Fruit fly (Drosophila melanogaster) whole organism, embryonic: ENCODE measurements around the gene CG45065.
A peak's percentile ranks its signal among the peaks of the same experiment; 100 is the strongest.

Experiments used
- Bdp1 ChIP-seq: fragments of 200-800 bp; sonication (Bioruptor generic); optimal IDR thresholded peaks from 3 replicates; lab custom pipeline; 2016; ENCODE audit warnings: missing biosample characterization, missing genetic modification characterization
- CG10274 ChIP-seq: fragments of 200-800 bp; sonication (Bioruptor generic); optimal IDR thresholded peaks from 3 replicates; lab custom pipeline; 2017; ENCODE audit warnings: missing biosample characterization, mild to moderate bottlenecking, missing genetic modification characterization
- CG13123 ChIP-seq: fragments of 200-800 bp; sonication (Bioruptor generic); optimal IDR thresholded peaks from 2 replicates; lab custom pipeline; 2016; ENCODE audit warnings: missing biosample characterization, missing genetic modification characterization
- CG13775 ChIP-seq: fragments of 200-800 bp; sonication (Bioruptor generic); optimal IDR thresholded peaks from 3 replicates; lab custom pipeline; 2017; ENCODE audit warnings: missing biosample characterization, mild to moderate bottlenecking, missing genetic modification characterization
- CG14441 ChIP-seq: fragments of 200-800 bp; sonication (Bioruptor generic); IDR thresholded peaks from 2 replicates; pipeline ENCODE4 v1.3.6; 2022; ENCODE audit warnings: missing biosample characterization, missing genetic modification characterization
- CG16779 ChIP-seq: fragments of 200-800 bp; sonication (Bioruptor generic); IDR thresholded peaks from 2 replicates; pipeline ENCODE4 v1.3.6; 2022; ENCODE audit warnings: missing biosample characterization, missing genetic modification characterization
- CG2120 ChIP-seq: fragments of 200-800 bp; sonication (Bioruptor generic); optimal IDR thresholded peaks from 3 replicates; lab custom pipeline; 2016; ENCODE audit warnings: missing biosample characterization, missing genetic modification characterization
- CG2199 ChIP-seq: fragments of 200-800 bp; sonication (Bioruptor generic); IDR thresholded peaks from 3 replicates; pipeline ENCODE4 v1.3.6; 2022; ENCODE audit warnings: missing biosample characterization, missing genetic modification characterization
- CG32532 ChIP-seq: fragments of 200-800 bp; sonication (Bioruptor generic); IDR thresholded peaks from 2 replicates; pipeline ENCODE4 v1.3.6; 2022; ENCODE audit warnings: missing biosample characterization, missing genetic modification characterization
- CG3838 ChIP-seq: fragments of 200-800 bp; sonication (Bioruptor generic); optimal IDR thresholded peaks from 3 replicates; lab custom pipeline; 2016; ENCODE audit warnings: missing biosample characterization, missing genetic modification characterization
- CG4328 ChIP-seq: fragments of 200-800 bp; sonication (Bioruptor generic); optimal IDR thresholded peaks from 3 replicates; lab custom pipeline; 2017; ENCODE audit warnings: missing biosample characterization, missing genetic modification reagents, missing genetic modification characterization
- CG4820 ChIP-seq: fragments of 200-800 bp; sonication (Bioruptor generic); optimal IDR thresholded peaks from 3 replicates; lab custom pipeline; 2016; ENCODE audit warnings: missing biosample characterization, missing genetic modification characterization
- CG7271 ChIP-seq: fragments of 200-800 bp; sonication (Bioruptor generic); optimal IDR thresholded peaks from 2 replicates; lab custom pipeline; 2018; ENCODE audit warnings: missing biosample characterization, mild to moderate bottlenecking, missing genetic modification characterization, moderate library complexity
- CG7372 ChIP-seq: fragments of 200-800 bp; sonication (Bioruptor generic); IDR thresholded peaks from 2 replicates; pipeline ENCODE4 v1.3.6; 2022; ENCODE audit warnings: missing biosample characterization, missing genetic modification characterization
- CG9817 ChIP-seq: fragments of 200-800 bp; sonication (Bioruptor generic); optimal IDR thresholded peaks from 2 replicates; lab custom pipeline; 2018; ENCODE audit warnings: missing biosample characterization, mild to moderate bottlenecking, missing genetic modification characterization, moderate library complexity
- Dek ChIP-seq: fragments of 200-800 bp; sonication (Bioruptor generic); optimal IDR thresholded peaks from 3 replicates; lab custom pipeline; 2019; ENCODE audit warnings: missing biosample characterization, mild to moderate bottlenecking, missing genetic modification characterization, moderate library complexity
- Dip2 ChIP-seq: fragments of 200-800 bp; sonication (Bioruptor generic); IDR thresholded peaks from 2 replicates; pipeline ENCODE4 v1.3.6; 2022; ENCODE audit warnings: missing biosample characterization, missing genetic modification characterization
- HLH54F ChIP-seq: fragments of 200-800 bp; sonication (Bioruptor generic); optimal IDR thresholded peaks from 3 replicates; lab custom pipeline; 2016; ENCODE audit warnings: missing biosample characterization, missing genetic modification characterization
- HLHmδ ChIP-seq: fragments of 200-800 bp; sonication (Bioruptor generic); optimal IDR thresholded peaks from 2 replicates; lab custom pipeline; 2018; ENCODE audit warnings: missing biosample characterization, mild to moderate bottlenecking, missing genetic modification characterization, moderate library complexity
- Hey ChIP-seq: fragments of 200-800 bp; sonication (Bioruptor generic); optimal IDR thresholded peaks from 3 replicates; lab custom pipeline; 2018; ENCODE audit warnings: missing biosample characterization, mild to moderate bottlenecking, missing genetic modification characterization
- HmgZ ChIP-seq: fragments of 200-800 bp; sonication (Bioruptor generic); optimal IDR thresholded peaks from 2 replicates; lab custom pipeline; 2018; ENCODE audit warnings: missing biosample characterization, mild to moderate bottlenecking, missing genetic modification characterization
- Neu2 ChIP-seq: fragments of 200-800 bp; sonication (Bioruptor generic); optimal IDR thresholded peaks from 3 replicates; lab custom pipeline; 2016; ENCODE audit warnings: missing biosample characterization, missing genetic modification characterization, borderline replicate concordance
- Scr ChIP-seq: fragments of 200-800 bp; sonication (Bioruptor generic); IDR thresholded peaks from 2 replicates; pipeline ENCODE4 v1.3.6; 2022; ENCODE audit warnings: missing biosample characterization, missing genetic modification characterization; ENCODE audit not compliant: partially characterized antibody
- Spps ChIP-seq: fragments of 200-800 bp; sonication (Bioruptor generic); optimal IDR thresholded peaks from 2 replicates; lab custom pipeline; 2018; ENCODE audit warnings: missing biosample characterization, mild to moderate bottlenecking, missing genetic modification characterization
- Tbp ChIP-seq: fragments of >200 bp; optimal IDR thresholded peaks from 2 replicates; lab custom pipeline; 2018; ENCODE audit warnings: missing biosample characterization, missing genetic modification characterization
- Vsx1 ChIP-seq: fragments of 200-800 bp; sonication (Bioruptor generic); optimal IDR thresholded peaks from 2 replicates; lab custom pipeline; 2017; ENCODE audit warnings: missing biosample characterization, mild to moderate bottlenecking, missing genetic modification characterization, missing genetic modification reagents
- ato ChIP-seq: fragments of 200-800 bp; sonication (Bioruptor generic); IDR thresholded peaks from 2 replicates; pipeline ENCODE4 v1.3.6; 2022; ENCODE audit warnings: missing biosample characterization, missing genetic modification characterization; ENCODE audit not compliant: partially characterized antibody
- bbx ChIP-seq: fragments of 200-800 bp; sonication (Bioruptor generic); IDR thresholded peaks from 2 replicates; pipeline ENCODE4 v1.3.6; 2022; ENCODE audit warnings: missing biosample characterization, missing genetic modification characterization; ENCODE audit not compliant: partially characterized antibody
- bowl ChIP-seq: fragments of 200-800 bp; sonication (Bioruptor generic); IDR thresholded peaks from 2 replicates; pipeline ENCODE4 v1.3.6; 2022; ENCODE audit warnings: missing biosample characterization, missing genetic modification characterization
- cas ChIP-seq: fragments of 200-800 bp; sonication (Bioruptor generic); IDR thresholded peaks from 2 replicates; pipeline ENCODE4 v1.3.6; 2022; ENCODE audit warnings: missing biosample characterization, missing genetic modification characterization
- crp ChIP-seq, 2 experiments: fragments of 200-800 bp; sonication (Bioruptor generic); optimal IDR thresholded peaks; 2 replicates in 1 of 2; 3 replicates in 1 of 2; lab custom pipeline; 2017; ENCODE audit warnings: missing biosample characterization in 2 of 2, missing genetic modification characterization in 2 of 2, mild to moderate bottlenecking in 1 of 2, moderate library complexity in 1 of 2
- gcm2 ChIP-seq: fragments of 200-800 bp; sonication (Bioruptor generic); optimal IDR thresholded peaks from 2 replicates; lab custom pipeline; 2016; ENCODE audit warnings: missing biosample characterization, missing genetic modification characterization
- ind ChIP-seq: fragments of 200-800 bp; sonication (Bioruptor generic); optimal IDR thresholded peaks from 3 replicates; lab custom pipeline; 2016; ENCODE audit warnings: missing biosample characterization, missing genetic modification characterization
- inv ChIP-seq: fragments of 200-800 bp; sonication (Bioruptor generic); IDR thresholded peaks from 2 replicates; pipeline ENCODE4 v1.3.6; 2022; ENCODE audit warnings: missing biosample characterization, missing genetic modification characterization; ENCODE audit not compliant: partially characterized antibody
- jigr1 ChIP-seq: fragments of 200-800 bp; sonication (Bioruptor generic); IDR thresholded peaks from 3 replicates; pipeline ENCODE4 v1.3.6; 2022; ENCODE audit warnings: missing biosample characterization, missing genetic modification characterization
- lola ChIP-seq, 3 experiments: fragments of >200 bp in 2 of 3; fragments of 200-800 bp in 1 of 3; sonication (Bioruptor generic) in 1 of 3; optimal IDR thresholded peaks; 2 replicates each; lab custom pipeline; 2017 to 2019; ENCODE audit warnings: missing biosample characterization in 3 of 3, missing genetic modification characterization in 3 of 3, mild to moderate bottlenecking in 1 of 3, moderate library complexity in 1 of 3
- lov ChIP-seq, 2 experiments: fragments of 200-800 bp in 1 of 2; fragments of >200 bp in 1 of 2; sonication (Bioruptor generic) in 1 of 2; IDR thresholded peaks in 1 of 2; optimal IDR thresholded peaks in 1 of 2; 2 replicates in 1 of 2; 3 replicates in 1 of 2; pipeline versions ENCODE4 v1.3.6 to Lab custom; 2017 to 2022; ENCODE audit warnings: missing biosample characterization in 1 of 2, missing genetic modification characterization in 1 of 2
- mirr ChIP-seq: fragments of 200-800 bp; sonication (Bioruptor generic); optimal IDR thresholded peaks from 3 replicates; lab custom pipeline; 2018; ENCODE audit warnings: missing biosample characterization, mild to moderate bottlenecking, missing genetic modification characterization
- nom ChIP-seq: fragments of 200-800 bp; sonication (Bioruptor generic); optimal IDR thresholded peaks from 2 replicates; lab custom pipeline; 2017; ENCODE audit warnings: missing biosample characterization, missing genetic modification characterization, mild to moderate bottlenecking, moderate library complexity, missing genetic modification reagents
- pita ChIP-seq: fragments of 200-800 bp; sonication (Bioruptor generic); optimal IDR thresholded peaks from 2 replicates; lab custom pipeline; 2017; ENCODE audit warnings: missing biosample characterization, mild to moderate bottlenecking, missing genetic modification characterization
- pzg ChIP-seq: fragments of 200-800 bp; sonication (Bioruptor generic); optimal IDR thresholded peaks from 3 replicates; lab custom pipeline; 2018; ENCODE audit warnings: missing biosample characterization, mild to moderate bottlenecking, missing genetic modification characterization, moderate library complexity
- salm ChIP-seq: fragments of 200-800 bp; sonication (Bioruptor generic); optimal IDR thresholded peaks from 2 replicates; lab custom pipeline; 2018; ENCODE audit warnings: missing biosample characterization, mild to moderate bottlenecking, missing genetic modification characterization
- shn ChIP-seq: fragments of 200-800 bp; sonication (Bioruptor generic); optimal IDR thresholded peaks from 3 replicates; lab custom pipeline; 2016; ENCODE audit warnings: missing biosample characterization, missing genetic modification characterization
- ssp ChIP-seq: fragments of 200-800 bp; sonication (Bioruptor generic); IDR thresholded peaks from 2 replicates; pipeline ENCODE4 v1.3.6; 2022; ENCODE audit warnings: missing biosample characterization, missing genetic modification characterization
- sug ChIP-seq: fragments of 200-800 bp; optimal IDR thresholded peaks from 2 replicates; lab custom pipeline; 2019; ENCODE audit warnings: missing biosample characterization, mild to moderate bottlenecking, missing genetic modification characterization, moderate library complexity
- tll ChIP-seq, 2 experiments: fragments of 200-800 bp in 1 of 2; fragments of >200 bp in 1 of 2; sonication (Bioruptor generic) in 1 of 2; optimal IDR thresholded peaks; 2 replicates each; lab custom pipeline; 2017 to 2019; ENCODE audit warnings: missing biosample characterization in 2 of 2, missing genetic modification characterization in 2 of 2, mild to moderate bottlenecking in 1 of 2, moderate library complexity in 1 of 2
- trh ChIP-seq: fragments of 200-800 bp; sonication (Bioruptor generic); optimal IDR thresholded peaks from 2 replicates; lab custom pipeline; 2016; ENCODE audit warnings: missing biosample characterization, missing genetic modification characterization
- unc-4 ChIP-seq: fragments of 200-800 bp; sonication (Bioruptor generic); IDR thresholded peaks from 2 replicates; pipeline ENCODE4 v1.3.6; 2022; ENCODE audit warnings: missing biosample characterization, missing genetic modification characterization; ENCODE audit not compliant: partially characterized antibody
- zfh1 ChIP-seq: fragments of 200-800 bp; sonication (Bioruptor generic); IDR thresholded peaks from 3 replicates; pipeline ENCODE4 v1.3.6; 2022; ENCODE audit warnings: missing biosample characterization, missing genetic modification characterization

The CG45065 gene

dm6 chrX:14839047-14839446, 43.3 kb downstream of the CG45065 start, which contains the start of the genes CG32590 and Flo2 (continued):
- TF ChIP-seq HLH54F (GFP tag; lab: Kevin White, UChicago), result peak; percentile 83
- TF ChIP-seq ssp (GFP tag; lab: Robert Waterston, UW), result peak; percentile 77
- TF ChIP-seq CG4820 (GFP tag; lab: Kevin White, UChicago), result peak; percentile 50
- TF ChIP-seq CG13123 (GFP tag; lab: Kevin White, UChicago), result peak; percentile 31
- TF ChIP-seq CG4328 (GFP tag; lab: Kevin White, UChicago), result no peak
- peak; percentile 98 for TF ChIP-seq unc-4 (GFP tag; lab: Robert Waterston, UW)
- TF ChIP-seq CG7372, result peak; percentile 78
- TF ChIP-seq lola (GFP tag; optimal IDR thresholded peaks at IDR 0.05; lab: Kevin White, UChicago), result peak in 1 of 3 experiments; percentile 57
- TF ChIP-seq trh (GFP tag; lab: Kevin White, UChicago), result peak; percentile 48
- peak; percentile 53 for TF ChIP-seq Dek (tag; lab: Kevin White, UChicago)
- no peak for TF ChIP-seq HLHmδ
- peak in 1 of 2 experiments; percentile 1 for TF ChIP-seq crp (GFP tag; optimal IDR thresholded peaks at IDR 0.05; lab: Kevin White, UChicago)
- TF ChIP-seq CG10274 (GFP tag; lab: Kevin White, UChicago), result no peak
- peak; percentile 90 for TF ChIP-seq CG2120
- TF ChIP-seq mirr (GFP tag; lab: Kevin White, UChicago), result peak; percentile 14
- no peak for TF ChIP-seq bowl
- no peak for TF ChIP-seq salm (tag; lab: Kevin White, UChicago)
- peak; percentile 73 for TF ChIP-seq CG9817
- peak; percentile 18; the same call in 1 of the 3 replicates for TF ChIP-seq jigr1 (GFP tag; lab: Robert Waterston, UW)
- TF ChIP-seq CG13775 (GFP tag; lab: Kevin White, UChicago), result peak; percentile 71
- TF ChIP-seq zfh1 (GFP tag; lab: Robert Waterston, UW), result peak; percentile 83
- no peak for TF ChIP-seq gcm2 (GFP tag; lab: Kevin White, UChicago)
- no peak for TF ChIP-seq Tbp (GFP tag; lab: Kevin White, UChicago)
- peak; percentile 90 for TF ChIP-seq CG32532 (GFP tag; lab: Robert Waterston, UW)
- peak; percentile 69 for TF ChIP-seq HmgZ (tag; lab: Kevin White, UChicago)
- peak; percentile 65 for TF ChIP-seq Bdp1 (GFP tag; lab: Kevin White, UChicago)
- no peak for TF ChIP-seq Neu2
- peak; percentile 40; the same call in 1 of the 3 replicates for TF ChIP-seq CG2199 (GFP tag; lab: Robert Waterston, UW)
- peak; percentile 78 for TF ChIP-seq pzg (GFP tag; lab: Kevin White, UChicago)
- no peak for TF ChIP-seq Hey (tag; lab: Kevin White, UChicago)
- TF ChIP-seq Scr (GFP tag; lab: Robert Waterston, UW), result peak; percentile 98
- no peak for TF ChIP-seq CG16779
- TF ChIP-seq sug, result peak; percentile 60
- TF ChIP-seq inv, result peak; percentile 95
- peak; percentile 79 for TF ChIP-seq ind (GFP tag; lab: Kevin White, UChicago)
- no peak for TF ChIP-seq lov (optimal IDR thresholded peaks at IDR 0.05; lab: Kevin White, UChicago)
- TF ChIP-seq lov (GFP tag; IDR thresholded peaks at IDR 0.05; lab: Robert Waterston, UW), result peak; percentile 47; the same call in 1 of the 3 replicates
- peak; percentile 90 for TF ChIP-seq ato
- TF ChIP-seq Dip2 (GFP tag; lab: Robert Waterston, UW), result no peak
- TF ChIP-seq Vsx1, result peak; percentile 72
- TF ChIP-seq cas, result peak; percentile 60
- peak; percentile 15 for TF ChIP-seq CG7271 (tag; lab: Kevin White, UChicago)
- peak; percentile 77 for TF ChIP-seq CG14441 (GFP tag; lab: Robert Waterston, UW)
- no peak for TF ChIP-seq nom (GFP tag; lab: Kevin White, UChicago)
- no peak for TF ChIP-seq pita (GFP tag; lab: Kevin White, UChicago)
- no peak for TF ChIP-seq tll (GFP tag; optimal IDR thresholded peaks at IDR 0.05; lab: Kevin White, UChicago)
- TF ChIP-seq shn, result peak; percentile 51
- TF ChIP-seq bbx, result peak; percentile 94
- TF ChIP-seq CG3838, result peak; percentile 31
- TF ChIP-seq Spps (tag; lab: Kevin White, UChicago), result peak; percentile 40
